Fruit fly (Drosophila melanogaster) whole organism, embryonic: ENCODE data around the gene CG5050.
A peak's percentile ranks its signal among the peaks of the same experiment; 100 is the strongest.

Experiments used
- Asciz ChIP-seq: fragments of 200-800 bp; sonication (Bioruptor generic); optimal IDR thresholded peaks from 2 replicates; lab custom pipeline; 2017; ENCODE audit warnings: missing biosample characterization, mild to moderate bottlenecking, missing genetic modification characterization, missing genetic modification reagents
- Atf-2 ChIP-seq: fragments of 200-800 bp; sonication (Bioruptor generic); optimal IDR thresholded peaks from 2 replicates; lab custom pipeline; 2016; ENCODE audit warnings: missing biosample characterization, missing genetic modification characterization
- B-H2 ChIP-seq: fragments of 200-800 bp; sonication (Bioruptor generic); optimal IDR thresholded peaks from 2 replicates; lab custom pipeline; 2018; ENCODE audit warnings: missing biosample characterization, mild to moderate bottlenecking, missing genetic modification characterization
- Bgb ChIP-seq: fragments of 200-800 bp; sonication (Bioruptor generic); IDR thresholded peaks from 2 replicates; pipeline ENCODE4 v1.3.6; 2022; ENCODE audit warnings: missing biosample characterization, missing genetic modification characterization; ENCODE audit not compliant: partially characterized antibody
- CG10147 ChIP-seq: fragments of 200-800 bp; sonication (Bioruptor generic); optimal IDR thresholded peaks from 2 replicates; lab custom pipeline; 2019; ENCODE audit warnings: missing biosample characterization, mild to moderate bottlenecking, missing genetic modification characterization, moderate library complexity
- CG10209 ChIP-seq: fragments of 200-800 bp; sonication (Bioruptor generic); optimal IDR thresholded peaks from 3 replicates; lab custom pipeline; 2017; ENCODE audit warnings: missing biosample characterization, mild to moderate bottlenecking, missing genetic modification characterization, missing genetic modification reagents
- CG10274 ChIP-seq: fragments of 200-800 bp; sonication (Bioruptor generic); optimal IDR thresholded peaks from 3 replicates; lab custom pipeline; 2017; ENCODE audit warnings: missing biosample characterization, mild to moderate bottlenecking, missing genetic modification characterization
- CG11085 ChIP-seq: fragments of 200-800 bp; sonication (Bioruptor generic); IDR thresholded peaks from 2 replicates; pipeline ENCODE4 v1.3.6; 2022; ENCODE audit warnings: missing biosample characterization, missing genetic modification characterization
- CG11504 ChIP-seq: fragments of 200-800 bp; sonication (Bioruptor generic); optimal IDR thresholded peaks from 3 replicates; lab custom pipeline; 2019; ENCODE audit warnings: missing biosample characterization, mild to moderate bottlenecking, missing genetic modification characterization, moderate library complexity
- CG13287 ChIP-seq: fragments of 200-800 bp; sonication (Bioruptor generic); IDR thresholded peaks from 2 replicates; pipeline ENCODE4 v1.3.6; 2022; ENCODE audit warnings: missing biosample characterization, missing genetic modification characterization; ENCODE audit not compliant: partially characterized antibody
- CG14441 ChIP-seq: fragments of 200-800 bp; sonication (Bioruptor generic); IDR thresholded peaks from 2 replicates; pipeline ENCODE4 v1.3.6; 2022; ENCODE audit warnings: missing biosample characterization, missing genetic modification characterization
- CG15601 ChIP-seq: fragments of 200-800 bp; sonication (Bioruptor generic); optimal IDR thresholded peaks from 3 replicates; lab custom pipeline; 2019; ENCODE audit warnings: missing biosample characterization, mild to moderate bottlenecking, missing genetic modification characterization, moderate library complexity
- CG2129 ChIP-seq: fragments of 200-800 bp; sonication (Bioruptor generic); IDR thresholded peaks from 2 replicates; pipeline ENCODE4 v1.3.6; 2022; ENCODE audit warnings: missing biosample characterization, missing genetic modification characterization; ENCODE audit not compliant: partially characterized antibody
- CG2875 ChIP-seq: fragments of 200-800 bp; sonication (Bioruptor generic); optimal IDR thresholded peaks from 2 replicates; lab custom pipeline; 2017; ENCODE audit warnings: missing biosample characterization, mild to moderate bottlenecking, missing genetic modification characterization, missing genetic modification reagents
- CG33557 ChIP-seq: fragments of 200-800 bp; sonication (Bioruptor generic); optimal IDR thresholded peaks from 2 replicates; lab custom pipeline; 2019; ENCODE audit warnings: missing biosample characterization, mild to moderate bottlenecking, missing genetic modification characterization, moderate library complexity
- CG34224 ChIP-seq: fragments of 200-800 bp; sonication (Bioruptor generic); IDR thresholded peaks from 3 replicates; pipeline ENCODE4 v1.3.6; 2022; ENCODE audit warnings: missing biosample characterization, missing genetic modification characterization; ENCODE audit not compliant: partially characterized antibody
- CG34376 ChIP-seq: fragments of 200-800 bp; sonication (Bioruptor generic); optimal IDR thresholded peaks from 2 replicates; lab custom pipeline; 2018; ENCODE audit warnings: missing biosample characterization, mild to moderate bottlenecking, missing genetic modification characterization
- CG3726 ChIP-seq: fragments of 200-800 bp; sonication (Bioruptor generic); IDR thresholded peaks from 3 replicates; pipeline ENCODE4, ENCODE4 v1.3.6; 2022; ENCODE audit warnings: missing biosample characterization, missing genetic modification characterization
- CG7372 ChIP-seq: fragments of 200-800 bp; sonication (Bioruptor generic); IDR thresholded peaks from 2 replicates; pipeline ENCODE4 v1.3.6; 2022; ENCODE audit warnings: missing biosample characterization, missing genetic modification characterization
- CG8290 ChIP-seq, 3 experiments: fragments of 200-800 bp; sonication (Bioruptor generic); optimal IDR thresholded peaks; 2 replicates each; lab custom pipeline; 2016 to 2019; ENCODE audit warnings: missing biosample characterization in 3 of 3, missing genetic modification characterization in 3 of 3, mild to moderate bottlenecking in 2 of 3, moderate library complexity in 1 of 3
- CG8359 ChIP-seq: fragments of 200-800 bp; sonication (Bioruptor generic); optimal IDR thresholded peaks from 2 replicates; lab custom pipeline; 2017; ENCODE audit warnings: missing biosample characterization, mild to moderate bottlenecking, missing genetic modification characterization, borderline replicate concordance
- CG9437 ChIP-seq: fragments of 200-800 bp; sonication (Bioruptor generic); optimal IDR thresholded peaks from 2 replicates; lab custom pipeline; 2018; ENCODE audit warnings: missing biosample characterization, mild to moderate bottlenecking, missing genetic modification characterization
- Elba2 ChIP-seq: fragments of 200-800 bp; sonication (Bioruptor generic); optimal IDR thresholded peaks from 3 replicates; lab custom pipeline; 2016; ENCODE audit warnings: missing biosample characterization, missing genetic modification characterization
- Fer2 ChIP-seq: fragments of 200-800 bp; sonication (Bioruptor generic); optimal IDR thresholded peaks from 2 replicates; lab custom pipeline; 2018; ENCODE audit warnings: missing biosample characterization, mild to moderate bottlenecking, missing genetic modification characterization, moderate library complexity
- Hmx ChIP-seq: fragments of 200-800 bp; sonication (Bioruptor generic); optimal IDR thresholded peaks from 2 replicates; lab custom pipeline; 2016; ENCODE audit warnings: missing biosample characterization, missing genetic modification characterization
- Hsf ChIP-seq: fragments of 200-800 bp; sonication (Bioruptor generic); optimal IDR thresholded peaks from 3 replicates; lab custom pipeline; 2016; ENCODE audit warnings: missing biosample characterization, missing genetic modification characterization
- MBD-R2 ChIP-seq: fragments of 200-800 bp; sonication (Bioruptor generic); IDR thresholded peaks from 2 replicates; pipeline ENCODE4 v1.3.6; 2022; ENCODE audit warnings: missing biosample characterization, missing genetic modification characterization
- Mes4 ChIP-seq: fragments of 200-800 bp; sonication (Bioruptor generic); optimal IDR thresholded peaks from 2 replicates; lab custom pipeline; 2016; ENCODE audit warnings: missing biosample characterization, missing genetic modification characterization
- Optix ChIP-seq: fragments of 200-800 bp; sonication (Bioruptor generic); IDR thresholded peaks from 3 replicates; pipeline ENCODE4 v1.3.6; 2022; ENCODE audit warnings: missing biosample characterization, missing genetic modification characterization
- Sry-β ChIP-seq: fragments of 200-800 bp; sonication (Bioruptor generic); optimal IDR thresholded peaks from 2 replicates; lab custom pipeline; 2018; ENCODE audit warnings: missing biosample characterization, mild to moderate bottlenecking, missing genetic modification characterization, moderate library complexity
- Vsx1 ChIP-seq: fragments of 200-800 bp; sonication (Bioruptor generic); optimal IDR thresholded peaks from 2 replicates; lab custom pipeline; 2017; ENCODE audit warnings: missing biosample characterization, mild to moderate bottlenecking, missing genetic modification characterization, missing genetic modification reagents
- Xbp1 ChIP-seq: fragments of 200-800 bp; sonication (Bioruptor generic); optimal IDR thresholded peaks from 3 replicates; lab custom pipeline; 2016; ENCODE audit warnings: missing biosample characterization, mild to moderate bottlenecking, missing genetic modification characterization
- amos ChIP-seq: fragments of 200-800 bp; sonication (Bioruptor generic); IDR thresholded peaks from 2 replicates; pipeline ENCODE4 v1.3.6; 2022; ENCODE audit warnings: missing biosample characterization, missing genetic modification characterization; ENCODE audit not compliant: partially characterized antibody
- ato ChIP-seq: fragments of 200-800 bp; sonication (Bioruptor generic); IDR thresholded peaks from 2 replicates; pipeline ENCODE4 v1.3.6; 2022; ENCODE audit warnings: missing biosample characterization, missing genetic modification characterization; ENCODE audit not compliant: partially characterized antibody
- crc ChIP-seq: fragments of 200-800 bp; sonication (Bioruptor generic); optimal IDR thresholded peaks from 2 replicates; lab custom pipeline; 2016; ENCODE audit warnings: missing biosample characterization, missing genetic modification characterization
- dati ChIP-seq: fragments of 200-800 bp; sonication (Bioruptor generic); IDR thresholded peaks from 2 replicates; pipeline ENCODE4 v1.3.6; 2022; ENCODE audit warnings: missing biosample characterization, missing genetic modification characterization
- dimm ChIP-seq: fragments of 200-800 bp; sonication (Bioruptor generic); IDR thresholded peaks from 2 replicates; pipeline ENCODE4 v1.3.6; 2022; ENCODE audit warnings: missing biosample characterization, missing genetic modification characterization
- eyg ChIP-seq: fragments of 200-800 bp; sonication (Bioruptor generic); optimal IDR thresholded peaks from 3 replicates; lab custom pipeline; 2016; ENCODE audit warnings: missing biosample characterization, missing genetic modification characterization
- lab ChIP-seq: fragments of 200-800 bp; sonication (Bioruptor generic); optimal IDR thresholded peaks from 3 replicates; lab custom pipeline; 2017; ENCODE audit warnings: missing biosample characterization, missing genetic modification characterization, mild to moderate bottlenecking, moderate library complexity, missing genetic modification reagents
- mld ChIP-seq: fragments of 200-800 bp; sonication (Bioruptor generic); IDR thresholded peaks from 3 replicates; pipeline ENCODE4 v1.3.6; 2022; ENCODE audit warnings: missing biosample characterization, missing genetic modification characterization; ENCODE audit not compliant: partially characterized antibody
- odd ChIP-seq: fragments of 200-800 bp; sonication (Bioruptor generic); optimal IDR thresholded peaks from 2 replicates; lab custom pipeline; 2017; ENCODE audit warnings: missing biosample characterization, mild to moderate bottlenecking, missing genetic modification characterization
- onecut ChIP-seq: fragments of 200-800 bp; sonication (Bioruptor generic); IDR thresholded peaks from 2 replicates; pipeline ENCODE4 v1.3.6; 2022; ENCODE audit warnings: missing biosample characterization, missing genetic modification characterization
- slou ChIP-seq: fragments of 200-800 bp; sonication (Bioruptor generic); optimal IDR thresholded peaks from 3 replicates; lab custom pipeline; 2016; ENCODE audit warnings: missing biosample characterization, missing genetic modification characterization
- sqz ChIP-seq: fragments of 200-800 bp; sonication (Bioruptor generic); optimal IDR thresholded peaks from 3 replicates; lab custom pipeline; 2018; ENCODE audit warnings: missing biosample characterization, mild to moderate bottlenecking, missing genetic modification characterization
- sug ChIP-seq: fragments of 200-800 bp; optimal IDR thresholded peaks from 2 replicates; lab custom pipeline; 2019; ENCODE audit warnings: missing biosample characterization, mild to moderate bottlenecking, missing genetic modification characterization, moderate library complexity
- tin ChIP-seq: fragments of 200-800 bp; sonication (Bioruptor generic); optimal IDR thresholded peaks from 3 replicates; lab custom pipeline; 2016; ENCODE audit warnings: missing biosample characterization, missing genetic modification characterization
- tio ChIP-seq: fragments of 200-800 bp; sonication (Bioruptor generic); optimal IDR thresholded peaks from 2 replicates; lab custom pipeline; 2017; ENCODE audit warnings: missing biosample characterization, missing genetic modification characterization, inconsistent platforms
- toy ChIP-seq: fragments of 200-800 bp; sonication (Bioruptor generic); IDR thresholded peaks from 2 replicates; pipeline ENCODE4 v1.3.6; 2022; ENCODE audit warnings: missing biosample characterization, missing genetic modification characterization
- tup ChIP-seq: fragments of 200-800 bp; sonication (Bioruptor generic); optimal IDR thresholded peaks from 2 replicates; lab custom pipeline; 2016; ENCODE audit warnings: missing biosample characterization, mild to moderate bottlenecking, missing genetic modification characterization, moderate library complexity

The CG5050 gene

DNA sequence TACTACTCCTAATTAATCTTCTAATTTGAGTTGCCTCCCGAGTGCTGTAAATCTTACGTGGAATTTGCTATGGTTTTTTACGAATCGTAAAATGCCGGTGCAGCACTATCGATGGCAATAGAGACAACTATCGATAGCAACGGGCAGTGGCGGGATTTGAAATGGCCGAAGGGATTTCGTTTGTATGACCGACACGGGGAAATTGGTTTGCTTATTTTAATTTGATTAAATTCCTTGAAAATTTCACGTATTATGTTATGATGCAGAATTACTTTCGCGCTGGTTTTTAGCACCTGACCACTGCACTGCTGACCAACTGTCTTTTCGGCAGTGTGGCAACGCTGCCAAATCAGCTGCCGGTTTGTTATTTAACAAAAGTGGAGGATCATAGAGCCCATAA is 31.4 kb downstream of the CG5050 start, which contains the start of the genes GCS2beta and CG5131 (continued):
- TF ChIP-seq slou (GFP tag; lab: Kevin White, UChicago) (peak; percentile 96), CG14441 (GFP tag; lab: Robert Waterston, UW) (peak; percentile 95), MBD-R2 (peak; percentile 99), eyg (GFP tag; lab: Kevin White, UChicago) (peak; percentile 92), Atf-2 (peak; percentile 95), CG2875 (GFP tag; lab: Kevin White, UChicago) (peak; percentile 79), Asciz (GFP tag; lab: Kevin White, UChicago) (peak; percentile 70), Sry-β (GFP tag; lab: Kevin White, UChicago) (peak; percentile 23), Fer2 (tag; lab: Kevin White, UChicago) (peak; percentile 85), ato (GFP tag; lab: Robert Waterston, UW) (peak; percentile 75), mld (peak; percentile 55; the same call in 1 of the 3 replicates), amos (peak; percentile 85), Hsf (GFP tag; lab: Kevin White, UChicago) (peak; percentile 96), sqz (GFP tag; lab: Kevin White, UChicago) (peak; percentile 53), CG10274 (GFP tag; lab: Kevin White, UChicago) (peak; percentile 69), Bgb (peak; percentile 87), CG8290 (GFP tag; optimal IDR thresholded peaks at IDR 0.05; lab: Kevin White, UChicago) (peak; percentile 72), CG8290 (tag; optimal IDR thresholded peaks at IDR 0.05; lab: Kevin White, UChicago) (peak; percentile 35 to 97), tio (peak; percentile 89), odd (peak; percentile 63), sug (tag; lab: Kevin White, UChicago) (peak; percentile 89), tup (GFP tag; lab: Kevin White, UChicago) (peak; percentile 85), CG15601 (tag; lab: Kevin White, UChicago) (peak; percentile 71), CG11085 (GFP tag; lab: Robert Waterston, UW) (peak; percentile 92), toy (GFP tag; lab: Robert Waterston, UW) (peak; percentile 71; the same call in 1 of the 2 replicates), Hmx (GFP tag; lab: Kevin White, UChicago) (peak; percentile 86), Mes4 (peak; percentile 92), CG10209 (GFP tag; lab: Kevin White, UChicago) (peak; percentile 92), tin (GFP tag; lab: Kevin White, UChicago) (peak; percentile 95), B-H2 (GFP tag; lab: Kevin White, UChicago) (peak; percentile 80), dati (GFP tag; lab: Robert Waterston, UW) (peak; percentile 62), crc (GFP tag; lab: Kevin White, UChicago) (peak; percentile 92), dimm (GFP tag; lab: Robert Waterston, UW) (peak; percentile 67), CG11504 (tag; lab: Kevin White, UChicago) (peak; percentile 85), onecut (GFP tag; lab: Robert Waterston, UW) (no peak), CG13287 (GFP tag; lab: Robert Waterston, UW) (peak; percentile 96), lab (GFP tag; lab: Kevin White, UChicago) (peak; percentile 95), Vsx1 (GFP tag; lab: Kevin White, UChicago) (peak; percentile 33), CG34224 (GFP tag; lab: Robert Waterston, UW) (peak; percentile 90), Elba2 (peak; percentile 72), CG34376 (peak; percentile 60), CG8359 (peak; percentile 42), CG3726 (GFP tag; lab: Robert Waterston, UW) (peak; percentile 87; the same call in 2 of the 3 replicates), CG10147 (peak; percentile 85), CG2129 (GFP tag; lab: Robert Waterston, UW) (peak; percentile 84), CG7372 (GFP tag; lab: Robert Waterston, UW) (peak; percentile 94), CG33557 (GFP tag; lab: Kevin White, UChicago) (peak; percentile 52), Optix (GFP tag; lab: Robert Waterston, UW) (peak; percentile 94), CG9437 (GFP tag; lab: Kevin White, UChicago) (peak; percentile 97), Xbp1 (GFP tag; lab: Kevin White, UChicago) (peak; percentile 97)
